Worm (Caenorhabditis elegans) whole organism, L3 larva: ENCODE measurements around the gene Y39A1A.16.

Experiments
- ceh-16 ChIP-seq: sonication (generic microtip); optimal IDR thresholded peaks from 2 replicates; lab custom pipeline; 2017; ENCODE audit warnings: missing biosample characterization, missing genetic modification characterization
- ceh-28 ChIP-seq: fragments of 150-350 bp; optimal IDR thresholded peaks from 2 replicates; lab custom pipeline; 2014; ENCODE audit warnings: missing biosample characterization, missing genetic modification reagents, missing genetic modification characterization
- ceh-82 ChIP-seq: fragments of 150-350 bp; optimal IDR thresholded peaks from 2 replicates; lab custom pipeline; 2014; ENCODE audit warnings: missing biosample characterization, missing genetic modification characterization
- ceh-9 ChIP-seq: sonication (generic microtip); optimal IDR thresholded peaks from 2 replicates; lab custom pipeline; 2018; ENCODE audit warnings: missing biosample characterization, missing genetic modification characterization
- daf-12 ChIP-seq: fragments of 150-350 bp; optimal IDR thresholded peaks from 2 replicates; lab custom pipeline; 2014; ENCODE audit warnings: missing biosample characterization, missing genetic modification reagents, missing genetic modification characterization
- egl-5 ChIP-seq: fragments of 150-350 bp; optimal IDR thresholded peaks from 2 replicates; lab custom pipeline; 2017; ENCODE audit warnings: missing biosample characterization, missing genetic modification reagents, missing genetic modification characterization, inconsistent platforms
- elt-1 ChIP-seq: fragments of 150-350 bp; optimal IDR thresholded peaks from 2 replicates; lab custom pipeline; 2014; ENCODE audit warnings: missing biosample characterization, missing genetic modification characterization
- eor-1 ChIP-seq, 2 experiments: fragments of 150-350 bp; optimal IDR thresholded peaks; 2 replicates each; lab custom pipeline; 2014 to 2018; ENCODE audit warnings: missing biosample characterization in 2 of 2, missing genetic modification characterization in 2 of 2
- fkh-10 ChIP-seq: sonication (generic microtip); optimal IDR thresholded peaks from 2 replicates; lab custom pipeline; 2017; ENCODE audit warnings: missing biosample characterization, missing genetic modification reagents, missing genetic modification characterization
- fkh-2 ChIP-seq: fragments of 150-350 bp; optimal IDR thresholded peaks from 2 replicates; lab custom pipeline; 2014; ENCODE audit warnings: missing biosample characterization, missing genetic modification reagents, missing genetic modification characterization
- fos-1 ChIP-seq: fragments of 150-350 bp; optimal IDR thresholded peaks from 2 replicates; lab custom pipeline; 2014; ENCODE audit warnings: missing biosample characterization, missing genetic modification characterization
- hmg-11 ChIP-seq: sonication (generic microtip); optimal IDR thresholded peaks from 2 replicates; lab custom pipeline; 2016; ENCODE audit warnings: missing genetic modification characterization, missing compliant biosample characterization
- jun-1 ChIP-seq: fragments of 150-350 bp; optimal IDR thresholded peaks from 2 replicates; lab custom pipeline; 2014; ENCODE audit warnings: missing biosample characterization, missing genetic modification reagents, missing genetic modification characterization
- lin-15B ChIP-seq: fragments of 150-350 bp; optimal IDR thresholded peaks from 2 replicates; lab custom pipeline; 2014; ENCODE audit warnings: missing biosample characterization, missing genetic modification characterization
- lin-39 ChIP-seq: fragments of 150-350 bp; optimal IDR thresholded peaks from 2 replicates; lab custom pipeline; 2018; ENCODE audit warnings: missing biosample characterization, missing genetic modification reagents, missing genetic modification characterization
- mdl-1 ChIP-seq: fragments of 150-350 bp; optimal IDR thresholded peaks from 2 replicates; lab custom pipeline; 2014; ENCODE audit warnings: missing biosample characterization, missing genetic modification characterization
- mml-1 ChIP-seq: fragments of 150-350 bp; sonication (generic microtip); optimal IDR thresholded peaks from 3 replicates; lab custom pipeline; 2014; ENCODE audit warnings: missing biosample characterization, missing genetic modification characterization
- nfya-1 ChIP-seq: sonication (generic microtip); optimal IDR thresholded peaks from 2 replicates; lab custom pipeline; 2017; ENCODE audit warnings: missing genetic modification characterization, mild to moderate bottlenecking, missing compliant biosample characterization, antibody characterized with exemption, moderate library complexity; ENCODE audit not compliant: insufficient read depth
- nhr-11 ChIP-seq: fragments of 150-350 bp; optimal IDR thresholded peaks from 2 replicates; lab custom pipeline; 2014; ENCODE audit warnings: missing biosample characterization, missing genetic modification characterization
- nhr-23 ChIP-seq: fragments of 150-350 bp; optimal IDR thresholded peaks from 2 replicates; lab custom pipeline; 2014; ENCODE audit warnings: missing biosample characterization, missing genetic modification reagents, missing genetic modification characterization
- nhr-237 ChIP-seq: fragments of 150-350 bp; optimal IDR thresholded peaks from 2 replicates; lab custom pipeline; 2014; ENCODE audit warnings: missing biosample characterization, missing genetic modification characterization
- nhr-25 ChIP-seq: sonication (generic microtip); optimal IDR thresholded peaks from 2 replicates; lab custom pipeline; 2017; ENCODE audit warnings: missing biosample characterization, missing genetic modification characterization
- nhr-43 ChIP-seq: sonication (generic microtip); optimal IDR thresholded peaks from 2 replicates; lab custom pipeline; 2016; ENCODE audit warnings: mild to moderate bottlenecking, missing genetic modification characterization, missing compliant biosample characterization; ENCODE audit not compliant: poor library complexity, severe bottlenecking
- nhr-67 ChIP-seq: fragments of 150-350 bp; optimal IDR thresholded peaks from 2 replicates; lab custom pipeline; 2014; ENCODE audit warnings: missing biosample characterization, missing genetic modification characterization
- nhr-76 ChIP-seq: fragments of 150-350 bp; sonication (generic microtip); optimal IDR thresholded peaks from 5 replicates; lab custom pipeline; 2014; ENCODE audit warnings: missing biosample characterization, missing genetic modification characterization
- nhr-77 ChIP-seq: fragments of 150-350 bp; optimal IDR thresholded peaks from 2 replicates; lab custom pipeline; 2014; ENCODE audit warnings: missing biosample characterization, missing genetic modification characterization
- pha-4 ChIP-seq: fragments of 150-350 bp; optimal IDR thresholded peaks from 2 replicates; lab custom pipeline; 2014; ENCODE audit warnings: missing biosample characterization, missing genetic modification reagents, missing genetic modification characterization
- pqm-1 ChIP-seq: fragments of 150-350 bp; optimal IDR thresholded peaks from 2 replicates; lab custom pipeline; 2017; ENCODE audit warnings: missing biosample characterization, missing genetic modification characterization, inconsistent platforms
- skn-1 ChIP-seq: fragments of 150-350 bp; optimal IDR thresholded peaks from 2 replicates; lab custom pipeline; 2014; ENCODE audit warnings: missing biosample characterization, missing genetic modification characterization
- tbx-2 ChIP-seq: sonication (generic microtip); optimal IDR thresholded peaks from 2 replicates; lab custom pipeline; 2016; ENCODE audit warnings: mild to moderate bottlenecking, missing genetic modification characterization, missing compliant biosample characterization
- unc-39 ChIP-seq: sonication (generic microtip); optimal IDR thresholded peaks from 4 replicates; lab custom pipeline; 2017; ENCODE audit warnings: missing biosample characterization, missing genetic modification characterization
- zag-1 ChIP-seq: fragments of 150-350 bp; optimal IDR thresholded peaks from 2 replicates; lab custom pipeline; 2014; ENCODE audit warnings: missing biosample characterization, missing genetic modification characterization
- ztf-4 ChIP-seq: fragments of 150-350 bp; optimal IDR thresholded peaks from 2 replicates; lab custom pipeline; 2014; ENCODE audit warnings: missing biosample characterization, missing genetic modification characterization

Gene Y39A1A.16

DNA sequence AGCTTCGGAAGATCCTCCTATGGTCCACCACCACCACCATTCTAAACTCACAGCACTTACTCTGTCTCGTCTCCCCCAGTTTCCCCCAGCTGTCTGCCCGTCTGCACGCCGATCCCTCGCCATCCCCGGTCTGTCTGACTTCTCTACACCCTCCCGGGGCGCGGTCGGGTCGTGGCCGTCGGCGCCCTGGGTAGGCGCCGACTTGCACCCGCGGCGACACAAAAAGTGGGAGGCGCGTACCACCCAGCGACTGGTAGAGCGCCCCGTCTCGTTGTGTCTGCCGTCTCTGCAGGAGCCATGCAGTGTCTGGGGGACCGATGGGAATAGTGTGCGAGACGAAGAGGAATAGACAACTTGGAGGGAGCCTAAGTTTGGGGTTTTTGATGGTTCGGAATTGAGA lies 45.0 kb upstream of the Y39A1A.16 start (continued):
- TF ChIP-seq egl-5 (tag; lab: Kevin White, UChicago) (peak; percentile 78), ceh-16 (tag; lab: Kevin White, UChicago) (no peak), daf-12 (tag; lab: Kevin White, UChicago) (no peak), ceh-28 (tag; lab: Kevin White, UChicago) (peak; percentile 90), pqm-1 (tag; lab: Kevin White, UChicago) (peak; percentile 26), ceh-9 (no peak), fkh-10 (GFP tag; lab: Kevin White, UChicago) (peak; percentile 35), eor-1 (tag; optimal IDR thresholded peaks at IDR 0.05; lab: Kevin White, UChicago) (no peak), zag-1 (tag; lab: Kevin White, UChicago) (peak; percentile 43), nhr-43 (peak; percentile 82), tbx-2 (tag; lab: Kevin White, UChicago) (peak; percentile 77), jun-1 (peak; percentile 80), elt-1 (no peak), nhr-67 (no peak), fos-1 (tag; lab: Kevin White, UChicago) (peak; percentile 64), hmg-11 (tag; lab: Kevin White, UChicago) (peak; percentile 88), nhr-23 (tag; lab: Kevin White, UChicago) (peak; percentile 95)

DNA sequence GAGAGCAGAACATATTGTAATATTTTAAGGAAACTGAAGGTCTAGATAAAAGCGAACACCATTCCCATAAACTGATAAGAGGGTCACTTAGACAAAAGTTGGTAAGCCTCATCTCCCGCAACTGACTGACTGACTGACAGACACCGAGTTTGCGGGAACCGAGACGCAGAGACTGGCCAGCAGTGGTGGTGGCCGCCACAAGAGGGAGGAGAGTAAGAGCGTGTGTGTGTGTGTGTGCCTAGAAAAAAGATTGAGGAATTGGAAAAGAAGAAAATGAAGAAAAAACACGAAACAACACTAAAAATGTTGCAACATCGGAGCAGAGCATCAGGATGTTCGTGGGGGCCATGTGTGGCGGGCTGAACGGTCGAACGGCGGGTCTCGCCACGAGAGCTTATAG lies 44.5 kb upstream of the Y39A1A.16 start:
- TF ChIP-seq fkh-2 (tag; lab: Kevin White, UChicago) (no peak), ceh-82 (tag; lab: Kevin White, UChicago) (no peak), elt-1 (no peak), fkh-10 (GFP tag; lab: Kevin White, UChicago) (no peak), skn-1 (no peak), nhr-77 (tag; lab: Kevin White, UChicago) (no peak), lin-39 (tag; lab: Kevin White, UChicago) (peak; percentile 80), mdl-1 (no peak), nhr-11 (tag; lab: Kevin White, UChicago) (no peak), nhr-67 (no peak), nfya-1 (tag; lab: Kevin White, UChicago) (peak; percentile 44), mml-1 (tag; lab: Kevin White, UChicago) (no peak), lin-15B (tag; lab: Kevin White, UChicago) (peak; percentile 27), pha-4 (peak; percentile 47)

DNA sequence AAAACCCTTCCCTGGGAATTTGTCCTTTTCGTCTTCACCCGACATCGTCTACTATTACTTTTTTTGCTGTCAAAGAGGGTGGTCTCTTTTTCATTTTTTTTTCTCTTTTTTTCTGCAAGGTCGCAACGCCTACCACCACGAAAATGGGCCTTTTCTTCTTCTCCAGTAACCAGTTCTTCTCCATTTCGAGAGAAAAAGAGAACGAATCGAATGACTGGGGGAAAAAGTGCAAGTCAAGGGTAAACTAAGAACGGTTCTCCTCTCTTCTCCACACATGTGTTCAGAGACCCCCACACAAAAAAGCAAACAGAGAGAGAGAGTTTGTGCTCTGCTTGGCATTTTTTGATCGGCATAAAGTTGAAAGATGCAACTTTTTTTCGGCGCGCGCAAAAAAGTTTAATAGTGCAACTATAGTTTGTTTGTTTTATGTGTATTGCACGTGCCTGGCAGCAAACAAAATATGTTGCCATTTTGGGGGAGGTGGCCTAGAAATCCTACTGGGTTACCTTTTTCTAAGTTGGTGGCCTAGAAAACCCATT lies 42.5 kb upstream of the Y39A1A.16 start:
- TF ChIP-seq ztf-4 (tag; lab: Kevin White, UChicago) (no peak), nfya-1 (tag; lab: Kevin White, UChicago) (peak; percentile 6), pha-4 (peak; percentile 93), nhr-23 (tag; lab: Kevin White, UChicago) (peak; percentile 16), unc-39 (tag; lab: Kevin White, UChicago) (no peak), ceh-28 (tag; lab: Kevin White, UChicago) (peak; percentile 4), nhr-25 (peak; percentile 62)

DNA sequence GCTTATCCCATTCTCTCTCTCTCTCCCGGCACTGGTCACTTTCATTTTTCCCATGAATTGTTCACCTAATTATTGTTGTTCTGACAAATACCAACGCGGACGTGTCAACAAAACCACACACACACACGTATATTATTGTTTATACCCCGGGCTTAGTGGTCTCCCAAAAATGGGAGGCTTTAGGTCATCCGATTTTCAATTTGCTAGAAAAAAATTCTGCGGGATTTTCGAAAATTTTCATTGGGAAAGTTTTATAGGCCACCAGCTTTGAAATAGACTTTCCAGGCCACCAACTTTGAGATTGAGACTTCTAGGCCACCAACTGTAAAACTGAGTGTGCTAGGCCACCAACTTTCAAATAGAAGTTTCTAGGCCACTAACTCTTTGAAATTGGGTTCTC lies 41.1 kb upstream of the Y39A1A.16 start:
- TF ChIP-seq nhr-76 (tag; lab: Kevin White, UChicago) (no peak), pha-4 (peak; percentile 31)

DNA sequence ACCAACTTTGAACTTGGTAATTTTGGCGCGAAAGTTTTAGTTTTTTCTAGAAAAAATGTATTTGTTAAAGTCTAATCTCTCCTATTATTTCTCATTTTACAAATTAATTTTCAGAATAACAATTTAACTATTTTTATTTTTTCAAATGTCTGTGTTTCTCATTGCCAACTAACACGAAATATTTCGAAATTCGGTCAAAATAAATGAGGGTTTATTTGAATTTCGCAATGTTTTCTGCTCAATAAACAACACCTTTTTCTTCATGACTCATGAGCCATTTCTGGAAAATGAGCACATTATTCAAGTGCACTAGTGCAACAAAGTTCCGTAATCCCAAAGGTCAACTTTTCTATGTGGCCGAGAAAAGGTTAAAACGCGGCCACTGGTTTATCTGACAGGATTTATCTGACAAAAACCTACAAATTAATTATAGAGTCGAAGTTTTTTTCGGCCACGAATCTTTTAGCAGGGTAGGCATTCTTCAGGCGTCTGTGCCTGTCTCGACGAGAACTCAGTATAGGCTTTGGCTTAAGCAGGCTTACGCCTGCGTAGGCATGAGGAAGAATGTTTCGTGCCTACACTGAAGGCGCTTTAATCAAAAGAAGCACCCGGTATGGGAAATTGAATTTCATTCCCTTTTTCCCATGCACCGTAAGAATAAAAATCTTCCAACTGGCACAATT lies 40.6 kb upstream of the Y39A1A.16 start, which contains the start of gene Y39A1A.27:
Gene Y39A1A.27, plus strand, starts transcription at position 633 of the 683 bp plus-strand sequence.
- TF ChIP-seq pha-4 (no peak), nhr-237 (tag; lab: Kevin White, UChicago) (no peak)
